Fruit fly (Drosophila melanogaster) whole organism, embryonic: ENCODE data around the gene Agpat2.

Experiments
- BEAF-32 ChIP-seq: fragments of 200-800 bp; sonication (Bioruptor generic); optimal IDR thresholded peaks from 3 replicates; lab custom pipeline; 2017; ENCODE audit warnings: missing biosample characterization, missing genetic modification characterization, mild to moderate bottlenecking, moderate library complexity, missing genetic modification reagents
- CG10321 ChIP-seq: fragments of 200-800 bp; sonication (Bioruptor generic); IDR thresholded peaks from 2 replicates; pipeline ENCODE4 v1.3.6; 2022; ENCODE audit warnings: missing biosample characterization, missing genetic modification characterization
- CG12071 ChIP-seq: fragments of 200-800 bp; sonication (Bioruptor generic); optimal IDR thresholded peaks from 3 replicates; lab custom pipeline; 2018; ENCODE audit warnings: missing biosample characterization, mild to moderate bottlenecking, missing genetic modification characterization
- CG12104 ChIP-seq: fragments of 200-800 bp; sonication (Bioruptor generic); optimal IDR thresholded peaks from 3 replicates; lab custom pipeline; 2016; ENCODE audit warnings: missing biosample characterization, missing genetic modification characterization
- CG13287 ChIP-seq: fragments of 200-800 bp; sonication (Bioruptor generic); IDR thresholded peaks from 2 replicates; pipeline ENCODE4 v1.3.6; 2022; ENCODE audit warnings: missing biosample characterization, missing genetic modification characterization; ENCODE audit not compliant: partially characterized antibody
- CG13624 ChIP-seq: fragments of 200-800 bp; sonication (Bioruptor generic); optimal IDR thresholded peaks from 2 replicates; lab custom pipeline; 2016; ENCODE audit warnings: missing biosample characterization, missing genetic modification characterization
- CG14050 ChIP-seq: fragments of 200-800 bp; sonication (Bioruptor generic); IDR thresholded peaks from 3 replicates; pipeline ENCODE4 v1.3.6; 2022; ENCODE audit warnings: missing biosample characterization, missing genetic modification characterization
- CG15514 ChIP-seq: fragments of 200-800 bp; sonication (Bioruptor generic); optimal IDR thresholded peaks from 3 replicates; lab custom pipeline; 2017; ENCODE audit warnings: missing biosample characterization, missing genetic modification characterization, mild to moderate bottlenecking, moderate library complexity, missing genetic modification reagents
- CG15601 ChIP-seq: fragments of 200-800 bp; sonication (Bioruptor generic); optimal IDR thresholded peaks from 3 replicates; lab custom pipeline; 2019; ENCODE audit warnings: missing biosample characterization, mild to moderate bottlenecking, missing genetic modification characterization, moderate library complexity
- CG18476 ChIP-seq: fragments of 200-800 bp; sonication (Bioruptor generic); optimal IDR thresholded peaks from 2 replicates; lab custom pipeline; 2016; ENCODE audit warnings: missing biosample characterization, mild to moderate bottlenecking, missing genetic modification characterization
- CG7271 ChIP-seq: fragments of 200-800 bp; sonication (Bioruptor generic); optimal IDR thresholded peaks from 2 replicates; lab custom pipeline; 2018; ENCODE audit warnings: missing biosample characterization, mild to moderate bottlenecking, missing genetic modification characterization, moderate library complexity
- CG8290 ChIP-seq, 3 experiments: fragments of 200-800 bp; sonication (Bioruptor generic); optimal IDR thresholded peaks; 2 replicates each; lab custom pipeline; 2016 to 2019; ENCODE audit warnings: missing biosample characterization in 3 of 3, missing genetic modification characterization in 3 of 3, mild to moderate bottlenecking in 2 of 3, moderate library complexity in 1 of 3
- CG9876 ChIP-seq: fragments of 200-800 bp; sonication (Bioruptor generic); optimal IDR thresholded peaks from 2 replicates; lab custom pipeline; 2016; ENCODE audit warnings: missing biosample characterization, missing genetic modification characterization
- CG9932 ChIP-seq: fragments of 200-800 bp; sonication (Bioruptor generic); IDR thresholded peaks from 2 replicates; pipeline ENCODE4 v1.3.6; 2022; ENCODE audit warnings: missing biosample characterization, missing genetic modification characterization
- Dek ChIP-seq: fragments of 200-800 bp; sonication (Bioruptor generic); optimal IDR thresholded peaks from 3 replicates; lab custom pipeline; 2019; ENCODE audit warnings: missing biosample characterization, mild to moderate bottlenecking, missing genetic modification characterization, moderate library complexity
- Dp ChIP-seq: fragments of 200-800 bp; sonication (Bioruptor generic); optimal IDR thresholded peaks from 2 replicates; lab custom pipeline; 2018; ENCODE audit warnings: missing biosample characterization, mild to moderate bottlenecking, missing genetic modification characterization, moderate library complexity
- Ets97D ChIP-seq: fragments of 200-800 bp; sonication (Bioruptor generic); optimal IDR thresholded peaks from 3 replicates; lab custom pipeline; 2016; ENCODE audit warnings: missing biosample characterization, missing genetic modification characterization
- HmgD ChIP-seq: fragments of 200-800 bp; sonication (Bioruptor generic); optimal IDR thresholded peaks from 3 replicates; lab custom pipeline; 2016; ENCODE audit warnings: missing biosample characterization, missing genetic modification characterization
- Jarid2 ChIP-seq: fragments of 200-800 bp; sonication (Bioruptor generic); optimal IDR thresholded peaks from 3 replicates; lab custom pipeline; 2017; ENCODE audit warnings: mild to moderate bottlenecking, missing biosample characterization, missing genetic modification reagents, missing genetic modification characterization
- NC2α ChIP-seq: fragments of 200-800 bp; sonication (Bioruptor generic); optimal IDR thresholded peaks from 2 replicates; lab custom pipeline; 2016; ENCODE audit warnings: missing biosample characterization, missing genetic modification characterization
- Opbp ChIP-seq: fragments of 200-800 bp; sonication (Bioruptor generic); IDR thresholded peaks from 3 replicates; pipeline ENCODE4 v1.3.6; 2022; ENCODE audit warnings: missing biosample characterization, missing genetic modification characterization; ENCODE audit not compliant: partially characterized antibody
- Ssrp ChIP-seq: fragments of 200-800 bp; sonication (Bioruptor generic); optimal IDR thresholded peaks from 2 replicates; lab custom pipeline; 2018; ENCODE audit warnings: missing biosample characterization, mild to moderate bottlenecking, missing genetic modification characterization, moderate library complexity
- ab ChIP-seq: fragments of 200-800 bp; sonication (Bioruptor generic); optimal IDR thresholded peaks from 2 replicates; lab custom pipeline; 2016; ENCODE audit warnings: missing biosample characterization, missing genetic modification characterization
- amos ChIP-seq: fragments of 200-800 bp; sonication (Bioruptor generic); IDR thresholded peaks from 2 replicates; pipeline ENCODE4 v1.3.6; 2022; ENCODE audit warnings: missing biosample characterization, missing genetic modification characterization; ENCODE audit not compliant: partially characterized antibody
- bbx ChIP-seq: fragments of 200-800 bp; sonication (Bioruptor generic); IDR thresholded peaks from 2 replicates; pipeline ENCODE4 v1.3.6; 2022; ENCODE audit warnings: missing biosample characterization, missing genetic modification characterization; ENCODE audit not compliant: partially characterized antibody
- chn ChIP-seq: fragments of 200-800 bp; sonication (Bioruptor generic); optimal IDR thresholded peaks from 2 replicates; lab custom pipeline; 2016; ENCODE audit warnings: missing biosample characterization, missing genetic modification characterization
- crp ChIP-seq, 2 experiments: fragments of 200-800 bp; sonication (Bioruptor generic); optimal IDR thresholded peaks; 2 replicates in 1 of 2; 3 replicates in 1 of 2; lab custom pipeline; 2017; ENCODE audit warnings: missing biosample characterization in 2 of 2, missing genetic modification characterization in 2 of 2, mild to moderate bottlenecking in 1 of 2, moderate library complexity in 1 of 2
- disco-r ChIP-seq: fragments of 200-800 bp; sonication (Bioruptor generic); optimal IDR thresholded peaks from 2 replicates; lab custom pipeline; 2016; ENCODE audit warnings: missing biosample characterization, missing genetic modification characterization
- dmrt11E ChIP-seq: fragments of 200-800 bp; sonication (Bioruptor generic); optimal IDR thresholded peaks from 3 replicates; lab custom pipeline; 2018; ENCODE audit warnings: missing biosample characterization, mild to moderate bottlenecking, missing genetic modification characterization, moderate library complexity
- gfzf ChIP-seq: fragments of 200-800 bp; sonication (Bioruptor generic); optimal IDR thresholded peaks from 2 replicates; lab custom pipeline; 2016; ENCODE audit warnings: missing biosample characterization, mild to moderate bottlenecking, missing genetic modification characterization, moderate library complexity
- hkb ChIP-seq, 2 experiments: fragments of 200-800 bp in 1 of 2; fragments of >200 bp in 1 of 2; sonication (Bioruptor generic) in 1 of 2; IDR thresholded peaks in 1 of 2; optimal IDR thresholded peaks in 1 of 2; 2 replicates each; pipeline versions ENCODE4 v1.3.6 to Lab custom; 2017 to 2022; ENCODE audit warnings: missing biosample characterization in 1 of 2, missing genetic modification characterization in 1 of 2
- maf-S ChIP-seq: fragments of 200-800 bp; sonication (Bioruptor generic); optimal IDR thresholded peaks from 2 replicates; lab custom pipeline; 2016; ENCODE audit warnings: missing biosample characterization, missing genetic modification characterization
- phol ChIP-seq: fragments of 200-800 bp; sonication (Bioruptor generic); optimal IDR thresholded peaks from 3 replicates; lab custom pipeline; 2018; ENCODE audit warnings: missing biosample characterization, mild to moderate bottlenecking, missing genetic modification characterization, moderate library complexity
- pita ChIP-seq: fragments of 200-800 bp; sonication (Bioruptor generic); optimal IDR thresholded peaks from 2 replicates; lab custom pipeline; 2017; ENCODE audit warnings: missing biosample characterization, mild to moderate bottlenecking, missing genetic modification characterization
- pzg ChIP-seq: fragments of 200-800 bp; sonication (Bioruptor generic); optimal IDR thresholded peaks from 3 replicates; lab custom pipeline; 2018; ENCODE audit warnings: missing biosample characterization, mild to moderate bottlenecking, missing genetic modification characterization, moderate library complexity
- slbo ChIP-seq: fragments of 200-800 bp; sonication (Bioruptor generic); IDR thresholded peaks from 2 replicates; pipeline ENCODE4 v1.3.6; 2022; ENCODE audit warnings: missing biosample characterization, missing genetic modification characterization
- slou ChIP-seq: fragments of 200-800 bp; sonication (Bioruptor generic); optimal IDR thresholded peaks from 3 replicates; lab custom pipeline; 2016; ENCODE audit warnings: missing biosample characterization, missing genetic modification characterization
- trem ChIP-seq: fragments of 200-800 bp; optimal IDR thresholded peaks from 3 replicates; lab custom pipeline; 2019; ENCODE audit warnings: missing biosample characterization, mild to moderate bottlenecking, missing genetic modification characterization, moderate library complexity
- vnd ChIP-seq: fragments of 200-800 bp; sonication (Bioruptor generic); IDR thresholded peaks from 3 replicates; pipeline ENCODE4 v1.3.6; 2022; ENCODE audit warnings: missing biosample characterization, missing genetic modification characterization; ENCODE audit not compliant: partially characterized antibody

Agpat2 gene

DNA sequence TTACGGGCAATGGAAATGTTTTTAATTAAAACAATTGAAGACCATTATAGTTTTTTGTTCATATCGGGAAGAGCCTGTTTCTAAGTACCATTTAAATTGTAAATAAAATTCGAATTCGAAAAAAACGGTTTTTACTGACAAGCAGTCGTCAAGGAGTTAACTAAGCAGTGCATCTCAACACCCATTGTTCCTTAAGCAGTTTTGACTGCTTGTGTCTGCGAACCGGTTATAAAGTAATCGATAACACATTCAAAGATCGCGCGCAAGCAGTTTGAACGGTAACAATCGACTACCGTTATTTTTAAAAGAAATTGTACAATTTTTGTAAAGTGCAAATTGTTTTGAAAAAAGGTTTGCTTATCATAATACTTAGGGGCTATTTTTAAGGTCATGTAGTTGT, 14.2 kb upstream of the Agpat2 start (continued):
- TF ChIP-seq gfzf (GFP tag; lab: Kevin White, UChicago): peak; percentile 23
- TF ChIP-seq CG13287 (GFP tag; lab: Robert Waterston, UW): peak; percentile 41
- TF ChIP-seq CG13624: peak; percentile 5
- peak; percentile 3 for TF ChIP-seq maf-S
- TF ChIP-seq Ssrp: no peak
- TF ChIP-seq dmrt11E (tag; lab: Kevin White, UChicago): no peak
- peak; percentile 62 for TF ChIP-seq pzg
- TF ChIP-seq amos (GFP tag; lab: Robert Waterston, UW): peak; percentile 65
- no peak for TF ChIP-seq CG7271 (tag; lab: Kevin White, UChicago)
- peak; percentile 20 for TF ChIP-seq CG15601
- peak; percentile 12 for TF ChIP-seq trem (tag; lab: Kevin White, UChicago)
- TF ChIP-seq BEAF-32: peak; percentile 54
- TF ChIP-seq vnd (GFP tag; lab: Robert Waterston, UW): peak; percentile 36; the same call in 2 of the 3 replicates
- peak; percentile 84 for TF ChIP-seq HmgD (GFP tag; lab: Kevin White, UChicago)
- TF ChIP-seq CG10321 (GFP tag; lab: Robert Waterston, UW): no peak
- TF ChIP-seq slou (GFP tag; lab: Kevin White, UChicago): no peak
- peak; percentile 2 for TF ChIP-seq hkb (optimal IDR thresholded peaks at IDR 0.05; lab: Kevin White, UChicago)
- TF ChIP-seq hkb (GFP tag; IDR thresholded peaks at IDR 0.05; lab: Robert Waterston, UW): no peak
- peak; percentile 61 for TF ChIP-seq Ets97D (GFP tag; lab: Kevin White, UChicago)
- no peak for TF ChIP-seq Jarid2
- no peak for TF ChIP-seq NC2α
- TF ChIP-seq CG12104 (GFP tag; lab: Kevin White, UChicago): no peak
- TF ChIP-seq Dek (tag; lab: Kevin White, UChicago): peak; percentile 46
- no peak for TF ChIP-seq CG12071 (GFP tag; lab: Kevin White, UChicago)
- TF ChIP-seq pita: peak; percentile 12
- TF ChIP-seq chn (GFP tag; lab: Kevin White, UChicago): peak; percentile 46
- no peak for TF ChIP-seq CG14050
- TF ChIP-seq Dp (GFP tag; lab: Kevin White, UChicago): peak; percentile 90
- no peak for TF ChIP-seq CG18476
- TF ChIP-seq CG15514 (GFP tag; lab: Kevin White, UChicago): peak; percentile 22
- no peak for TF ChIP-seq disco-r (GFP tag; lab: Kevin White, UChicago)
- TF ChIP-seq CG8290 (GFP tag; optimal IDR thresholded peaks at IDR 0.05; lab: Kevin White, UChicago): peak; percentile 82
- peak in 1 of 2 experiments; percentile 10 for TF ChIP-seq CG8290 (tag; optimal IDR thresholded peaks at IDR 0.05; lab: Kevin White, UChicago)
- no peak for TF ChIP-seq CG9876 (GFP tag; lab: Kevin White, UChicago)
- TF ChIP-seq slbo (GFP tag; lab: Robert Waterston, UW): 0 out of 2 replicates have a peak, but pooled peaks have one; percentile 17
- TF ChIP-seq ab: no peak
- TF ChIP-seq phol (tag; lab: Kevin White, UChicago): peak; percentile 51
- peak; percentile 52; the same call in 1 of the 2 replicates for TF ChIP-seq bbx (GFP tag; lab: Robert Waterston, UW)
- TF ChIP-seq CG9932 (GFP tag; lab: Robert Waterston, UW): 0 out of 2 replicates have a peak, but pooled peaks have one; percentile 14
- TF ChIP-seq Opbp (GFP tag; lab: Robert Waterston, UW): peak; percentile 72; the same call in 2 of the 3 replicates
- TF ChIP-seq crp (GFP tag; optimal IDR thresholded peaks at IDR 0.05; lab: Kevin White, UChicago): peak in 1 of 2 experiments; percentile 69
- TF ChIP-seq, all 482 proteins: peak for 80
